Fruit fly (Drosophila melanogaster) whole organism, embryonic: Measurements from ENCODE around the gene ATPsynB.

Experiments used
- Abd-B ChIP-seq: fragments of 200-800 bp; sonication (Bioruptor generic); optimal IDR thresholded peaks from 2 replicates; lab custom pipeline; 2018; ENCODE audit warnings: missing biosample characterization, mild to moderate bottlenecking, missing genetic modification characterization, moderate library complexity
- Aef1 ChIP-seq: fragments of 200-800 bp; sonication (Bioruptor generic); IDR thresholded peaks from 3 replicates; pipeline ENCODE4 v1.3.6; 2022; ENCODE audit warnings: missing biosample characterization, missing genetic modification characterization
- CG11093 ChIP-seq: fragments of 200-800 bp; sonication (Bioruptor generic); IDR thresholded peaks from 3 replicates; pipeline ENCODE4 v1.3.6; 2022; ENCODE audit warnings: missing biosample characterization, missing genetic modification characterization
- CG11504 ChIP-seq: fragments of 200-800 bp; sonication (Bioruptor generic); optimal IDR thresholded peaks from 3 replicates; lab custom pipeline; 2019; ENCODE audit warnings: missing biosample characterization, mild to moderate bottlenecking, missing genetic modification characterization, moderate library complexity
- CG12299 ChIP-seq: fragments of 200-800 bp; sonication (Bioruptor generic); optimal IDR thresholded peaks from 2 replicates; lab custom pipeline; 2018; ENCODE audit warnings: missing biosample characterization, mild to moderate bottlenecking, missing genetic modification characterization
- CG1233 ChIP-seq: fragments of 200-800 bp; sonication (Bioruptor generic); optimal IDR thresholded peaks from 4 replicates; lab custom pipeline; 2018; ENCODE audit warnings: missing biosample characterization, mild to moderate bottlenecking, missing genetic modification characterization
- CG13424 ChIP-seq: fragments of 200-800 bp; sonication (Bioruptor generic); optimal IDR thresholded peaks from 2 replicates; lab custom pipeline; 2019; ENCODE audit warnings: missing biosample characterization, mild to moderate bottlenecking, missing genetic modification characterization, moderate library complexity
- CG14667 ChIP-seq: fragments of 200-800 bp; sonication (Bioruptor generic); IDR thresholded peaks from 2 replicates; pipeline ENCODE4 v1.3.6; 2022; ENCODE audit warnings: missing biosample characterization, missing genetic modification characterization
- CG18262 ChIP-seq: fragments of 200-800 bp; optimal IDR thresholded peaks from 3 replicates; lab custom pipeline; 2019; ENCODE audit warnings: missing biosample characterization, mild to moderate bottlenecking, missing genetic modification characterization, moderate library complexity
- CG2116 ChIP-seq: fragments of 200-800 bp; sonication (Bioruptor generic); optimal IDR thresholded peaks from 3 replicates; lab custom pipeline; 2018; ENCODE audit warnings: missing biosample characterization, mild to moderate bottlenecking, missing genetic modification characterization
- CG2202 ChIP-seq: fragments of 200-800 bp; sonication (Bioruptor generic); optimal IDR thresholded peaks from 2 replicates; lab custom pipeline; 2018; ENCODE audit warnings: missing biosample characterization, mild to moderate bottlenecking, missing genetic modification characterization
- CG2678 ChIP-seq: fragments of 200-800 bp; sonication (Bioruptor generic); optimal IDR thresholded peaks from 3 replicates; lab custom pipeline; 2019; ENCODE audit warnings: missing biosample characterization, mild to moderate bottlenecking, missing genetic modification characterization, moderate library complexity
- CG30020 ChIP-seq: fragments of 200-800 bp; optimal IDR thresholded peaks from 2 replicates; lab custom pipeline; 2019; ENCODE audit warnings: missing biosample characterization, mild to moderate bottlenecking, missing genetic modification characterization, moderate library complexity
- CG31365 ChIP-seq: fragments of 200-800 bp; sonication (Bioruptor generic); optimal IDR thresholded peaks from 2 replicates; lab custom pipeline; 2018; ENCODE audit warnings: missing biosample characterization, mild to moderate bottlenecking, missing genetic modification characterization
- CG34376 ChIP-seq: fragments of 200-800 bp; sonication (Bioruptor generic); optimal IDR thresholded peaks from 2 replicates; lab custom pipeline; 2018; ENCODE audit warnings: missing biosample characterization, mild to moderate bottlenecking, missing genetic modification characterization
- CG4424 ChIP-seq: fragments of 200-800 bp; sonication (Bioruptor generic); optimal IDR thresholded peaks from 3 replicates; lab custom pipeline; 2016; ENCODE audit warnings: missing biosample characterization, missing genetic modification characterization
- CG4707 ChIP-seq: fragments of 200-800 bp; sonication (Bioruptor generic); optimal IDR thresholded peaks from 2 replicates; lab custom pipeline; 2018; ENCODE audit warnings: missing biosample characterization, mild to moderate bottlenecking, missing genetic modification characterization, moderate library complexity
- CG4820 ChIP-seq: fragments of 200-800 bp; sonication (Bioruptor generic); optimal IDR thresholded peaks from 3 replicates; lab custom pipeline; 2016; ENCODE audit warnings: missing biosample characterization, missing genetic modification characterization
- CG6654 ChIP-seq: fragments of 200-800 bp; sonication (Bioruptor generic); optimal IDR thresholded peaks from 2 replicates; lab custom pipeline; 2017; ENCODE audit warnings: missing biosample characterization, mild to moderate bottlenecking, missing genetic modification characterization
- CG7839 ChIP-seq: fragments of 200-800 bp; sonication (Bioruptor generic); optimal IDR thresholded peaks from 3 replicates; lab custom pipeline; 2018; ENCODE audit warnings: missing biosample characterization, mild to moderate bottlenecking, missing genetic modification characterization, moderate library complexity
- CG9437 ChIP-seq: fragments of 200-800 bp; sonication (Bioruptor generic); optimal IDR thresholded peaks from 2 replicates; lab custom pipeline; 2018; ENCODE audit warnings: missing biosample characterization, mild to moderate bottlenecking, missing genetic modification characterization
- CG9932 ChIP-seq: fragments of 200-800 bp; sonication (Bioruptor generic); IDR thresholded peaks from 2 replicates; pipeline ENCODE4 v1.3.6; 2022; ENCODE audit warnings: missing biosample characterization, missing genetic modification characterization
- Drgx ChIP-seq: fragments of 200-800 bp; sonication (Bioruptor generic); IDR thresholded peaks from 2 replicates; pipeline ENCODE4 v1.3.6; 2022; ENCODE audit warnings: missing biosample characterization, missing genetic modification characterization
- H15 ChIP-seq: fragments of 200-800 bp; sonication (Bioruptor generic); IDR thresholded peaks from 3 replicates; pipeline ENCODE4 v1.3.6; 2022; ENCODE audit warnings: missing biosample characterization, missing genetic modification characterization
- Hr51 ChIP-seq, 2 experiments: fragments of 200-800 bp; sonication (Bioruptor generic); optimal IDR thresholded peaks; 2 replicates in 1 of 2; 3 replicates in 1 of 2; lab custom pipeline; 2016 to 2018; ENCODE audit warnings: missing biosample characterization in 2 of 2, missing genetic modification characterization in 2 of 2, mild to moderate bottlenecking in 1 of 2, moderate library complexity in 1 of 2
- Mad ChIP-seq: fragments of 200-800 bp; sonication (Bioruptor generic); optimal IDR thresholded peaks from 2 replicates; lab custom pipeline; 2016; ENCODE audit warnings: missing biosample characterization, missing genetic modification characterization
- Med ChIP-seq: fragments of 200-800 bp; sonication (Bioruptor generic); peaks from one replicate; lab custom pipeline; 2016; ENCODE audit warnings: missing biosample characterization, missing genetic modification characterization, mild to moderate bottlenecking, inconsistent platforms, moderate library complexity
- Mrtf ChIP-seq: fragments of 200-800 bp; sonication (Bioruptor generic); IDR thresholded peaks from 3 replicates; pipeline ENCODE4 v1.3.6; 2022; ENCODE audit warnings: missing biosample characterization, missing genetic modification characterization
- Ravus ChIP-seq: fragments of 200-800 bp; sonication (Bioruptor generic); IDR thresholded peaks from 2 replicates; pipeline ENCODE4 v1.3.6; 2022; ENCODE audit warnings: missing biosample characterization, missing genetic modification characterization
- Sin3A ChIP-seq: fragments of >200 bp; optimal IDR thresholded peaks from 2 replicates; lab custom pipeline; 2018
- Spps ChIP-seq: fragments of 200-800 bp; sonication (Bioruptor generic); optimal IDR thresholded peaks from 2 replicates; lab custom pipeline; 2018; ENCODE audit warnings: missing biosample characterization, mild to moderate bottlenecking, missing genetic modification characterization
- az2 ChIP-seq: fragments of 200-800 bp; sonication (Bioruptor generic); optimal IDR thresholded peaks from 3 replicates; lab custom pipeline; 2016; ENCODE audit warnings: missing biosample characterization, missing genetic modification characterization
- bcd ChIP-seq: fragments of 200-800 bp; sonication (Bioruptor generic); optimal IDR thresholded peaks from 2 replicates; lab custom pipeline; 2017; ENCODE audit warnings: missing biosample characterization, mild to moderate bottlenecking, missing genetic modification characterization
- br ChIP-seq: fragments of >200 bp; optimal IDR thresholded peaks from 2 replicates; lab custom pipeline; 2017
- crol ChIP-seq: fragments of 200-800 bp; sonication (Bioruptor generic); IDR thresholded peaks from 2 replicates; pipeline ENCODE4 v1.3.6; 2022; ENCODE audit warnings: missing biosample characterization, missing genetic modification characterization
- cwo ChIP-seq: fragments of 200-800 bp; sonication (Bioruptor generic); optimal IDR thresholded peaks from 3 replicates; lab custom pipeline; 2017; ENCODE audit warnings: missing biosample characterization, missing genetic modification characterization, mild to moderate bottlenecking, moderate library complexity, missing genetic modification reagents
- danr ChIP-seq: fragments of 200-800 bp; sonication (Bioruptor generic); IDR thresholded peaks from 2 replicates; pipeline ENCODE4 v1.3.6; 2022; ENCODE audit warnings: missing biosample characterization, missing genetic modification characterization
- dmrt99B ChIP-seq: fragments of 200-800 bp; sonication (Bioruptor generic); optimal IDR thresholded peaks from 2 replicates; lab custom pipeline; 2018; ENCODE audit warnings: missing biosample characterization, mild to moderate bottlenecking, missing genetic modification characterization, moderate library complexity
- dpn ChIP-seq, 2 experiments: fragments of 200-800 bp; sonication (Bioruptor generic); optimal IDR thresholded peaks; 3 replicates each; lab custom pipeline; 2016; ENCODE audit warnings: missing biosample characterization in 2 of 2, missing genetic modification characterization in 2 of 2
- esg ChIP-seq: fragments of 200-800 bp; sonication (Bioruptor generic); conservative IDR thresholded peaks from 2 replicates; pipeline ENCODE4 v1.3.6; 2022; ENCODE audit warnings: missing biosample characterization, missing genetic modification characterization
- gce ChIP-seq: fragments of 200-800 bp; sonication (Bioruptor generic); IDR thresholded peaks from 3 replicates; pipeline ENCODE4 v1.3.6; 2022; ENCODE audit warnings: missing biosample characterization, missing genetic modification characterization
- gem ChIP-seq: fragments of 200-800 bp; sonication (Bioruptor generic); optimal IDR thresholded peaks from 2 replicates; lab custom pipeline; 2019; ENCODE audit warnings: missing biosample characterization, mild to moderate bottlenecking, missing genetic modification characterization, moderate library complexity
- hbn ChIP-seq: fragments of 200-800 bp; sonication (Bioruptor generic); IDR thresholded peaks from 2 replicates; pipeline ENCODE4 v1.3.6; 2022; ENCODE audit warnings: missing biosample characterization, missing genetic modification characterization; ENCODE audit not compliant: partially characterized antibody
- knrl ChIP-seq: fragments of 200-800 bp; sonication (Bioruptor generic); IDR thresholded peaks from 3 replicates; pipeline ENCODE4 v1.3.6; 2022; ENCODE audit warnings: missing biosample characterization, missing genetic modification characterization; ENCODE audit not compliant: partially characterized antibody
- nmo ChIP-seq: fragments of 200-800 bp; sonication (Bioruptor generic); optimal IDR thresholded peaks from 2 replicates; lab custom pipeline; 2018; ENCODE audit warnings: missing biosample characterization, mild to moderate bottlenecking, missing genetic modification characterization, moderate library complexity
- prd ChIP-seq, 3 experiments: fragments of >200 bp in 2 of 3; fragments of 200-800 bp in 1 of 3; sonication (Bioruptor generic) in 1 of 3; optimal IDR thresholded peaks in 2 of 3; IDR thresholded peaks in 1 of 3; 2 replicates in 2 of 3; 3 replicates in 1 of 3; pipeline versions ENCODE4 v1.3.6 to Lab custom; 2017 to 2022; ENCODE audit warnings: missing biosample characterization in 1 of 3, missing genetic modification characterization in 1 of 3
- row ChIP-seq: fragments of 200-800 bp; sonication (Bioruptor generic); IDR thresholded peaks from 3 replicates; pipeline ENCODE4 v1.3.6; 2022; ENCODE audit warnings: missing biosample characterization, missing genetic modification characterization
- tgo ChIP-seq: fragments of 200-800 bp; sonication (Bioruptor generic); IDR thresholded peaks from 3 replicates; pipeline ENCODE4 v1.3.6; 2022; ENCODE audit warnings: missing biosample characterization, missing genetic modification characterization
- vvl ChIP-seq: fragments of 200-800 bp; sonication (Bioruptor generic); IDR thresholded peaks from 2 replicates; pipeline ENCODE4 v1.3.6; 2022; ENCODE audit warnings: missing biosample characterization, missing genetic modification characterization

Gene ATPsynB

DNA sequence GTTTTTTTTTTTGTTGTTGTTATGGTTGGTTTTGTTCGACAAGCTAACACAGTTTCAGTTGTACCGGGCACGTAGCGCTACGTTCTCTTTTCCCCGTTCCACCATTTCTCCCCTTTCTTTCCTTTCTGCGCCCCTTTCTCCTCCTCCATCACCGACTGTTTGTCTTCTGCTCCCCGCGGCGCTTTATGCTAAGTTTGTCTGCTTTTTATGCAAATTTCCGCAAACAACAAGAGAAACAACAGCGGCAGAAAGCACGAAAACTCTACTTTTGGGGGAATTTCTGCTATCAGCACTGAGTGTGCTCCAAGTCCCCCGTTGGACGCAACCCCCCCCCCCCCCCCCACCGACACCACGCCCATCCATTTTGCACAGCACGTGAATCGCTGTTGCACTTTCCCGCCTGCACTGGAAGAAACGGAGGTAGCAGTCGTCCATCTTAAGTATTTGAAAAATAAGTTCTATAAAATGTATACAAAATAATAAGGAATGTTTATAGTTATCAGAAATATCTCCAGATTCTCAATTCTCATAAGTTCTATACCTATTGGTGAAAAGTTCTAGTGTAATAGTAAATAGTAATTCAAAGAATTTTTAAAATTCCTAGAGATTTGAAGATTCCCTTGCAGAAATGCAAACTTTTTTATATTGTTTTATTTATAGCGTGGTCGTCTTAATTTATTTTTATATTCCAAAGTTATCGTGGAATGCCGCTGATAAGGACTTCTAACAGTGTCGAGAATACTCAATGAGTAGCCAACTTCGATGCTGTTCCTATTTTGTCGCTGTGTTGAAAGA lies 35.3 kb downstream of the ATPsynB start (continued):
- TF ChIP-seq prd (optimal IDR thresholded peaks at IDR 0.05; lab: Kevin White, UChicago) (no peak), prd (GFP tag; IDR thresholded peaks at IDR 0.05; lab: Robert Waterston, UW) (0 out of 3 replicates have a peak, but pooled peaks have one; percentile 7), cwo (GFP tag; lab: Kevin White, UChicago) (peak; percentile 45), CG9437 (GFP tag; lab: Kevin White, UChicago) (no peak), gce (GFP tag; lab: Robert Waterston, UW) (no peak), CG4820 (GFP tag; lab: Kevin White, UChicago) (no peak), dpn (GFP tag; optimal IDR thresholded peaks at IDR 0.05; lab: Kevin White, UChicago) (no peak), Abd-B (GFP tag; lab: Kevin White, UChicago) (no peak), CG30020 (tag; lab: Kevin White, UChicago) (no peak), Ravus (GFP tag; lab: Robert Waterston, UW) (no peak), CG34376 (GFP tag; lab: Kevin White, UChicago) (no peak), CG12299 (tag; lab: Kevin White, UChicago) (no peak), dmrt99B (tag; lab: Kevin White, UChicago) (peak; percentile 8), esg (GFP tag; lab: Robert Waterston, UW) (no peak), H15 (GFP tag; lab: Robert Waterston, UW) (0 out of 3 replicates have a peak, but pooled peaks have one; percentile 24), crol (GFP tag; lab: Robert Waterston, UW) (peak; percentile 69), Mad (no peak), CG11504 (tag; lab: Kevin White, UChicago) (peak; percentile 31), CG2202 (tag; lab: Kevin White, UChicago) (no peak), Aef1 (no peak), Med (GFP tag; lab: Kevin White, UChicago) (peak; percentile 48), gem (peak; percentile 14), CG14667 (no peak), knrl (GFP tag; lab: Robert Waterston, UW) (no peak), CG2116 (GFP tag; lab: Kevin White, UChicago) (no peak), Drgx (peak; percentile 23; the same call in 1 of the 2 replicates), CG31365 (tag; lab: Kevin White, UChicago) (no peak), danr (GFP tag; lab: Robert Waterston, UW) (no peak), tgo (no peak), CG9932 (GFP tag; lab: Robert Waterston, UW) (0 out of 2 replicates have a peak, but pooled peaks have one; percentile 26), row (GFP tag; lab: Robert Waterston, UW) (0 out of 3 replicates have a peak, but pooled peaks have one; percentile 21), Sin3A (lab: Kevin White, UChicago) (no peak), CG13424 (tag; lab: Kevin White, UChicago) (no peak), az2 (GFP tag; lab: Kevin White, UChicago) (no peak), Hr51 (GFP tag; optimal IDR thresholded peaks at IDR 0.05; lab: Kevin White, UChicago) (peak in 1 of 2 experiments; percentile 27), br (lab: Kevin White, UChicago) (no peak), Spps (tag; lab: Kevin White, UChicago) (no peak), hbn (no peak), CG4707 (GFP tag; lab: Kevin White, UChicago) (no peak), vvl (GFP tag; lab: Robert Waterston, UW) (peak; percentile 46; the same call in 1 of the 2 replicates), CG18262 (tag; lab: Kevin White, UChicago) (peak; percentile 5), CG1233 (GFP tag; lab: Kevin White, UChicago) (no peak), CG11093 (GFP tag; lab: Robert Waterston, UW) (no peak), CG6654 (no peak), CG7839 (tag; lab: Kevin White, UChicago) (peak; percentile 12), bcd (GFP tag; lab: Kevin White, UChicago) (no peak), nmo (GFP tag; lab: Kevin White, UChicago) (no peak), CG4424 (GFP tag; lab: Kevin White, UChicago) (no peak), Mrtf (GFP tag; lab: Robert Waterston, UW) (no peak), CG2678 (tag; lab: Kevin White, UChicago) (peak; percentile 7)
